Worm (Caenorhabditis elegans) whole organism, midembryonic: ENCODE measurements around the gene hot-2.

Experiments used
- T22C8.4 ChIP-seq: fragments of 200-800 bp; sonication (Bioruptor generic); IDR thresholded peaks from 2 replicates; pipeline ENCODE4 v1.3.6; 2022; ENCODE audit warnings: missing genetic modification characterization, missing compliant biosample characterization
- cog-1 ChIP-seq: sonication (generic microtip); optimal IDR thresholded peaks from 2 replicates; lab custom pipeline; 2016; ENCODE audit warnings: missing genetic modification characterization, missing compliant biosample characterization
- flt-1 ChIP-seq: fragments of 200-800 bp; sonication (Bioruptor generic); IDR thresholded peaks from 2 replicates; pipeline ENCODE4 v1.3.6; 2022; ENCODE audit warnings: missing genetic modification characterization, missing compliant biosample characterization
- klf-2 ChIP-seq: fragments of 200-800 bp; sonication (Bioruptor generic); conservative IDR thresholded peaks from 2 replicates; pipeline ENCODE4 v1.3.6; 2022; ENCODE audit warnings: missing genetic modification reagents, missing genetic modification characterization, missing compliant biosample characterization
- med-1 ChIP-seq: sonication (generic microtip); optimal IDR thresholded peaks from 2 replicates; lab custom pipeline; 2017; ENCODE audit warnings: missing genetic modification characterization, mild to moderate bottlenecking, missing compliant biosample characterization, antibody characterized with exemption, missing genetic modification reagents; ENCODE audit not compliant: insufficient read depth
- ref-1 ChIP-seq: fragments of 200-800 bp; sonication (Bioruptor generic); conservative IDR thresholded peaks from 2 replicates; pipeline ENCODE4 v1.3.6; 2022; ENCODE audit warnings: missing genetic modification reagents, missing genetic modification characterization, missing compliant biosample characterization
- tab-1 ChIP-seq: fragments of 200-800 bp; sonication (Bioruptor generic); IDR thresholded peaks from 2 replicates; pipeline ENCODE4 v1.3.6; 2022; ENCODE audit warnings: missing genetic modification characterization, missing compliant biosample characterization
- ztf-23 ChIP-seq: fragments of 200-800 bp; sonication (Bioruptor generic); IDR thresholded peaks from 2 replicates; pipeline ENCODE4 v1.3.6; 2022; ENCODE audit warnings: missing genetic modification reagents, missing genetic modification characterization, missing compliant biosample characterization
- ztf-29 ChIP-seq: fragments of 200-800 bp; sonication (Bioruptor generic); IDR thresholded peaks from 2 replicates; pipeline ENCODE4 v1.3.6; 2022; ENCODE audit warnings: missing genetic modification reagents, missing genetic modification characterization, missing compliant biosample characterization

Gene hot-2

DNA sequence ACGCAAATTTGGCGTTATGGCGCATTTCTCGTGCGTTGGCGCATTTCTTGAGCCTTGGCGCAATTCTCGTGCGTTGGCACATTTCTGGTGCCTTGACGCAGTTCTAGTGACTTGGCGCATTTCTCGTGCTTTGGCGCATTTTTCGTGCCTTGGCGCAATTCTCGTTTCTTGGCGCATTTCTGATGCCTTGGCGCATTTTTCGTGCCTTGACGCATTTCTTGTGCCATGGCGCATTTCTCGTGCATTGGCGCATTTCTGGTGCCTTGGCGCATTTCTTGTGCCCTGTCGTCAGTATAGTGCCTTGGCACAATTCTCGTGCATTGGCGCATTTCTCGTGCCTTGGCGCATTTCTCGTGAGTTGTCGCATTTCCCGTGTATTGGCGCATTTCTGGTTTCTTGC is 26.2 kb upstream of the hot-2 start:
- no peak for TF ChIP-seq flt-1 (GFP tag; lab: Robert Waterston, UW)
- TF ChIP-seq tab-1 (GFP tag; lab: Robert Waterston, UW) = no peak
- no peak for TF ChIP-seq cog-1 (tag; lab: Kevin White, UChicago)
- no peak for TF ChIP-seq ztf-23
- TF ChIP-seq klf-2 (GFP tag; lab: Robert Waterston, UW) = no peak
- no peak for TF ChIP-seq ztf-29 (GFP tag; lab: Robert Waterston, UW)
- TF ChIP-seq T22C8.4 (GFP tag; lab: Robert Waterston, UW) = no peak
- TF ChIP-seq ref-1 (GFP tag; lab: Robert Waterston, UW) = no peak
- TF ChIP-seq med-1 (GFP tag; lab: Kevin White, UChicago) = no peak

DNA sequence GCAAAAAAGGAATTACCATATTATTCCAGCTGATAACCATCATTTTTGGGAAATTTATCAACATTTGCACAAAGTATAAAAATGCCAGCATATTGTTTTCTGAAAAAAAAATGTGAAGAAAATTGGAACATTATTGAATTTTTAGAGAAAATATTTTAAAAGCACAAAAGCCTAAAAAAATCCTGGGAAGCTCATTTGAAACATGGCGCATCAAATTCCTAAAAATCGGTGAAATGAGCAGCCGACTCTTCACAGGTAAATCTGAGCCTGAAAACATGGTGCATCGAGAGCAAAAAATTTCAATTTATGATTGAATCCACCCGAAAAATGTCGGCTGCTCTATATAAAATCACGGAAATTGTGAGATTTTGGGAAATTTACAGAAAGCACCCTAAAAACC is 25.5 kb upstream of the hot-2 start, which contains the start of gene Y39B6A.7:
Gene Y39B6A.7 (minus strand): TSS at position 101 of the 400 bp plus-strand sequence.
- TF ChIP-seq cog-1 (tag; lab: Kevin White, UChicago) = no peak
- TF ChIP-seq T22C8.4 (GFP tag; lab: Robert Waterston, UW) = no peak
- no peak for TF ChIP-seq ref-1 (GFP tag; lab: Robert Waterston, UW)
- no peak for TF ChIP-seq ztf-23
- TF ChIP-seq tab-1 (GFP tag; lab: Robert Waterston, UW) = no peak
- TF ChIP-seq klf-2 (GFP tag; lab: Robert Waterston, UW) = no peak
- no peak for TF ChIP-seq ztf-29 (GFP tag; lab: Robert Waterston, UW)
- no peak for TF ChIP-seq med-1 (GFP tag; lab: Kevin White, UChicago)
- TF ChIP-seq flt-1 (GFP tag; lab: Robert Waterston, UW) = no peak

DNA sequence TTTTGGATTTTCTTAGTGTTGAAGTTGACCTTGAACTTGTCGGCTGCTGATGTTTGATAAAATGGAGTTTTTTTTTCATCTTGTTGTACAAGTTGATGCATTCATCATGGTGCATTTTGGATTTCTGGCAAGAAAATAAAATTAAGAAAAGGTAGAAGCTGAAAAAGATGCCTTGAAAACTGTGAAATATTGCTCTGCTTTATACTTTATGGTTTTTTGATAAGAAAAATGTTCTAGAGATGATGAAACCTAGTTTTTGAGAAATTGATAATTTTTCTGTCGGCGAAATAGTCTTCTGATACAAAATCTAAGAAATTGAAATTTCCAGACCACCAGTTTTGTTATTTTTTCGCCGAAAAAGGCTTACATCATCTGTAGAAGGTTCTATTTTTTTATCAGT is 22.2 kb upstream of the hot-2 start, which contains the start of gene Y39B6A.69:
Gene Y39B6A.69 (minus strand): TSS at position 101 of the 400 bp plus-strand sequence.
- TF ChIP-seq tab-1 (GFP tag; lab: Robert Waterston, UW) = no peak
- TF ChIP-seq ztf-29 (GFP tag; lab: Robert Waterston, UW) = no peak
- TF ChIP-seq klf-2 (GFP tag; lab: Robert Waterston, UW) = no peak
- no peak for TF ChIP-seq flt-1 (GFP tag; lab: Robert Waterston, UW)
- no peak for TF ChIP-seq ref-1 (GFP tag; lab: Robert Waterston, UW)
- TF ChIP-seq cog-1 (tag; lab: Kevin White, UChicago) = no peak
- TF ChIP-seq ztf-23 = no peak
- TF ChIP-seq med-1 (GFP tag; lab: Kevin White, UChicago) = no peak
- no peak for TF ChIP-seq T22C8.4 (GFP tag; lab: Robert Waterston, UW)

DNA sequence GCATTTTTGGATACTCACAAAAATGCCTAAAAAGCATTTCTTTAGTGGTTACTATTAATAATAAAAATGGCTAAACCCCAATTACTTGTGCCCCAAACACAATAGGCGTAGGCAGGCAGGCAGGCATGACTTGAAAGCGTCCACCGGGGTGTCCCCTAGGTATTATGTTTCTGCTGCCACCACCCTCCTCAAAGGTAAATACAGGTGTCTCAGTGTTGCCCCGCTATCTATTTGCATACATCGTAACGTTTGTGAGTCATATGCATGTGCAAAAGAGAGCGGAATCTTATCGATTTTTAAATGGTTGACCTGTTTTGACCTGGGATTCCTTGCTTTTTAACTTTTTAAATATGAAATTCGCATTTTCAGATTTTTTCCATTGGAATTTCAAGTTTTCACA is 21.3 kb upstream of the hot-2 start:
- no peak for TF ChIP-seq cog-1 (tag; lab: Kevin White, UChicago)
- no peak for TF ChIP-seq T22C8.4 (GFP tag; lab: Robert Waterston, UW)
- TF ChIP-seq ztf-29 (GFP tag; lab: Robert Waterston, UW) = no peak
- TF ChIP-seq flt-1 (GFP tag; lab: Robert Waterston, UW) = no peak
- no peak for TF ChIP-seq klf-2 (GFP tag; lab: Robert Waterston, UW)
- TF ChIP-seq ref-1 (GFP tag; lab: Robert Waterston, UW) = no peak
- TF ChIP-seq ztf-23 = no peak
- no peak for TF ChIP-seq med-1 (GFP tag; lab: Kevin White, UChicago)
- TF ChIP-seq tab-1 (GFP tag; lab: Robert Waterston, UW) = no peak

DNA sequence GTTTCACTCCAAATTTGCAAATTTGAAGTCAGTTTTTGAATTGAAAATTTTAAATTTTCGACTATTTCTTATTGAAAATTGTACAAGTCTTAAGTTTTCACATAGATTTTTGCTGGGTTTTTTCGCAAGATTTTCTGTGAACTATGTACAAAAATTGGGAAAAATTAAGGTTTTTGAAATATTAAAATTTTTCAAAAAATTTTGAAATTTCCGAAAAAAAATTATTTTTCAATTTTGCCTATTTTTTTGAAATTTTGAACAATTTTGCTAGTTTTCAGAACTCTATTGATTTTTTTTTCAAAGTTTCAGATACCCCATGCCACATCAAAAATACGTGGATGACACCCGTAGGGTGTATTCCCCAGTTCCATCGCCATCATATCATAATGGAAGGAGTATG is 20.8 kb upstream of the hot-2 start, which contains the start of gene tsp-13:
Gene tsp-13 (plus strand): TSS at position 301 of the 400 bp plus-strand sequence.
- TF ChIP-seq med-1 (GFP tag; lab: Kevin White, UChicago) (no peak), ztf-23 (no peak), flt-1 (GFP tag; lab: Robert Waterston, UW) (no peak), klf-2 (GFP tag; lab: Robert Waterston, UW) (no peak), cog-1 (tag; lab: Kevin White, UChicago) (no peak), tab-1 (GFP tag; lab: Robert Waterston, UW) (no peak), T22C8.4 (GFP tag; lab: Robert Waterston, UW) (no peak)

DNA sequence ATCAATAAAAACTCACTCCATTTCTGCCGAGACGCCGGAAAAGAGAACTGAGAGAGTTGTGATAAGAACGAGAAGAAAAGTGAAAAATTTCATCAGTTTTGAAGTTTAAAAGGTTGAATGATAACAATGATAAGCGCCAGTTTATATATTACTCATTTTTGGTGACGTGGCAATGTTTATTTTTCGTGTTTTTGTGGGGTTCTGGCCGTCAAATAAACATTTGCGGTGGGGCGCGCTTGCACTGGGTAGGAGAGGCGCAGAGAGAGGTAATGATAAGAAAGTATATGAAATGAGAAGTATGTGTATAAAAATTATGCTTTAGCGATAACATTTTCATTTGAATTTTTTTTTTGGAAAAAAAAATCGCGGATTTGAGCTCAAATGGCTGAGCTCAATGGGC is 15.9 kb upstream of the hot-2 start, which contains the start of gene Y39B6A.5:
Gene Y39B6A.5 (minus strand): TSS at position 214 of the 400 bp plus-strand sequence.
- TF ChIP-seq klf-2 (GFP tag; lab: Robert Waterston, UW) (no peak), cog-1 (tag; lab: Kevin White, UChicago) (no peak), flt-1 (GFP tag; lab: Robert Waterston, UW) (no peak), T22C8.4 (GFP tag; lab: Robert Waterston, UW) (no peak), ztf-29 (GFP tag; lab: Robert Waterston, UW) (no peak), ztf-23 (no peak), med-1 (GFP tag; lab: Kevin White, UChicago) (no peak), ref-1 (GFP tag; lab: Robert Waterston, UW) (no peak), tab-1 (GFP tag; lab: Robert Waterston, UW) (no peak)

DNA sequence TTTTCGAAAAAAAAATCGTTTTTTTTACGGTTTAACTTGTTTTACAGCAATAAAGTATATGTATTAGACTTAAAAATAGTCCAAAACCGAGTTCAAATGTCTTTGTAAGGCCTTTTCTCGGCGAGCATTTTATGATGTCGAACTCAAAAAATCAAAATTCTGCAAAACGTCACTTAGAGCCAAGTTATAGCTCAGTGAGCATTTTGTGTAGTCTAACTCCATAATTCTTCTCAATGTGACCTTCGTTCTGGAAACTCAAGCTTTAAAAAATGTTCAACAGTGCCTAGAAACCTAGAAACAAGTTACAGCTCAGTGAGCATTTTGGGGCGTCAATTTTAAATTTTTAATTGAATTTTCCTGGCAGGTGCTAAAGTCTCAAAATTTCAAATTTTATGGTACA is 1.2 kb downstream of the hot-2 start:
- no peak for TF ChIP-seq tab-1 (GFP tag; lab: Robert Waterston, UW)
- no peak for TF ChIP-seq ref-1 (GFP tag; lab: Robert Waterston, UW)
- TF ChIP-seq ztf-29 (GFP tag; lab: Robert Waterston, UW) = no peak
- TF ChIP-seq klf-2 (GFP tag; lab: Robert Waterston, UW) = no peak
- no peak for TF ChIP-seq ztf-23

DNA sequence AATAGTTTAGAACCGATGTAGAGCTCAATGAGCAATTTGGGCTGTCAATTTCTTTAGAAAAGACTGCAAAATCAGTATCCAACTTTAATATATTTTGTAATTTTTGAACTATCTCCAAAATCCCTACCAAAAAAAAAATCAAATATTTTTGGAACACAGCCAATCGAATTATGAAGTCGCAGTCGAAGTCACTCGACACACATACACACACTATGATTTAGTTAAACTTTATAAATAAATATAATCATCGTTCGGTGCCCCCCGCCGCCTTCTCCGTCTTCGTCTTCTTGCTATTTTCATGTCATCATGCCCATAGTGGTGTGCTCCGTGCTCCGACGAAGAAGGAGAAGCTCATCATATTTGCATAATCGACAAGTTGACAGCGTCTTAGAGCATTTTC is 2.5 kb downstream of the hot-2 start:
- TF ChIP-seq ztf-23 (no peak), klf-2 (GFP tag; lab: Robert Waterston, UW) (no peak), med-1 (GFP tag; lab: Kevin White, UChicago) (no peak), tab-1 (GFP tag; lab: Robert Waterston, UW) (no peak), ztf-29 (GFP tag; lab: Robert Waterston, UW) (no peak), T22C8.4 (GFP tag; lab: Robert Waterston, UW) (no peak), ref-1 (GFP tag; lab: Robert Waterston, UW) (no peak), cog-1 (tag; lab: Kevin White, UChicago) (no peak), flt-1 (GFP tag; lab: Robert Waterston, UW) (no peak)

DNA sequence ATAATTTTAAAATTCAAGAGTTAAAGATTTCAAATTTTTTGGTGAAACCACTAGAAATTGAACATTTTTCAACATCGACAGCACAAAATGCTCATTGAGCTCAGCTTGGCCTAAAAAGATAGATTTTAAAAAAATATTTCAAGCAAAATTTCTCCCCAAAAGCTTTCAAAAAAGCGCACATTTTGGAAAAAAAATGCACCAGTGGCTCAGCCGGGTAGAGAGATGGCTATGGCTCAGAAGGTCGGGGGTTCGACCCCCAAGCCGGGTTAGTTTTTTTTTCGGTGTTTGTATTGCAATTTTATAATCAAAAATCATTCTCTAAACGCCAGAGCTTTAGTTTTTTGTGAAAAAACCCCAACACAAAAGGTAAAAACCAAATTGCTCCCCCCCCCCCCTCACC is 3.2 kb downstream of the hot-2 start:
- no peak for TF ChIP-seq ztf-23
- no peak for TF ChIP-seq klf-2 (GFP tag; lab: Robert Waterston, UW)
- no peak for TF ChIP-seq ztf-29 (GFP tag; lab: Robert Waterston, UW)
- TF ChIP-seq tab-1 (GFP tag; lab: Robert Waterston, UW) = no peak
